Fruit fly (Drosophila melanogaster) whole organism, embryonic: Measurements from ENCODE around the gene CG12522.
A peak's percentile ranks its signal among the peaks of the same experiment; 100 is the strongest.

Source experiments
- Bteb2 ChIP-seq: fragments of 200-800 bp; sonication (Bioruptor generic); optimal IDR thresholded peaks from 2 replicates; lab custom pipeline; 2016; ENCODE audit warnings: missing biosample characterization, missing genetic modification characterization
- CG11093 ChIP-seq: fragments of 200-800 bp; sonication (Bioruptor generic); IDR thresholded peaks from 3 replicates; pipeline ENCODE4 v1.3.6; 2022; ENCODE audit warnings: missing biosample characterization, missing genetic modification characterization
- CG14014 ChIP-seq: fragments of 200-800 bp; sonication (Bioruptor generic); IDR thresholded peaks from 2 replicates; pipeline ENCODE4 v1.3.6; 2022; ENCODE audit warnings: missing biosample characterization, missing genetic modification characterization
- CG1603 ChIP-seq: fragments of 200-800 bp; sonication (Bioruptor generic); optimal IDR thresholded peaks from 2 replicates; lab custom pipeline; 2019; ENCODE audit warnings: missing biosample characterization, mild to moderate bottlenecking, missing genetic modification characterization, moderate library complexity
- CG17802 ChIP-seq: fragments of 200-800 bp; sonication (Bioruptor generic); optimal IDR thresholded peaks from 2 replicates; lab custom pipeline; 2018; ENCODE audit warnings: missing biosample characterization, mild to moderate bottlenecking, missing genetic modification characterization, moderate library complexity
- CG18011 ChIP-seq: fragments of 200-800 bp; sonication (Bioruptor generic); optimal IDR thresholded peaks from 2 replicates; lab custom pipeline; 2017; ENCODE audit warnings: missing biosample characterization, missing genetic modification characterization, mild to moderate bottlenecking, moderate library complexity, missing genotype
- CG18476 ChIP-seq: fragments of 200-800 bp; sonication (Bioruptor generic); optimal IDR thresholded peaks from 2 replicates; lab custom pipeline; 2016; ENCODE audit warnings: missing biosample characterization, mild to moderate bottlenecking, missing genetic modification characterization
- CG18619 ChIP-seq: fragments of 200-800 bp; sonication (Bioruptor generic); optimal IDR thresholded peaks from 3 replicates; lab custom pipeline; 2017; ENCODE audit warnings: missing biosample characterization, mild to moderate bottlenecking, missing genetic modification characterization
- CG2202 ChIP-seq: fragments of 200-800 bp; sonication (Bioruptor generic); optimal IDR thresholded peaks from 2 replicates; lab custom pipeline; 2018; ENCODE audit warnings: missing biosample characterization, mild to moderate bottlenecking, missing genetic modification characterization
- CG2678 ChIP-seq: fragments of 200-800 bp; sonication (Bioruptor generic); optimal IDR thresholded peaks from 3 replicates; lab custom pipeline; 2019; ENCODE audit warnings: missing biosample characterization, mild to moderate bottlenecking, missing genetic modification characterization, moderate library complexity
- CG30403 ChIP-seq: fragments of 200-800 bp; sonication (Bioruptor generic); optimal IDR thresholded peaks from 3 replicates; lab custom pipeline; 2016; ENCODE audit warnings: missing biosample characterization, missing genetic modification characterization
- CG3163 ChIP-seq: fragments of 200-800 bp; sonication (Bioruptor generic); optimal IDR thresholded peaks from 3 replicates; lab custom pipeline; 2016; ENCODE audit warnings: missing biosample characterization, missing genetic modification characterization
- CG32532 ChIP-seq: fragments of 200-800 bp; sonication (Bioruptor generic); IDR thresholded peaks from 2 replicates; pipeline ENCODE4 v1.3.6; 2022; ENCODE audit warnings: missing biosample characterization, missing genetic modification characterization
- CG3281 ChIP-seq: fragments of 200-800 bp; sonication (Bioruptor generic); optimal IDR thresholded peaks from 3 replicates; lab custom pipeline; 2017; ENCODE audit warnings: missing biosample characterization, mild to moderate bottlenecking, missing genetic modification characterization
- CG3726 ChIP-seq: fragments of 200-800 bp; sonication (Bioruptor generic); IDR thresholded peaks from 3 replicates; pipeline ENCODE4, ENCODE4 v1.3.6; 2022; ENCODE audit warnings: missing biosample characterization, missing genetic modification characterization
- CG43689 ChIP-seq: fragments of 200-800 bp; sonication (Bioruptor generic); IDR thresholded peaks from 2 replicates; pipeline ENCODE4 v1.3.6; 2022; ENCODE audit warnings: missing biosample characterization, missing genetic modification characterization
- CG8089 ChIP-seq: fragments of 200-800 bp; sonication (Bioruptor generic); optimal IDR thresholded peaks from 3 replicates; lab custom pipeline; 2016; ENCODE audit warnings: missing biosample characterization, missing genetic modification characterization
- ERR ChIP-seq: fragments of 200-800 bp; sonication (Bioruptor generic); optimal IDR thresholded peaks from 2 replicates; lab custom pipeline; 2016; ENCODE audit warnings: missing biosample characterization, missing genetic modification characterization
- HHEX ChIP-seq: fragments of 200-800 bp; sonication (Bioruptor generic); optimal IDR thresholded peaks from 3 replicates; lab custom pipeline; 2017; ENCODE audit warnings: missing biosample characterization, mild to moderate bottlenecking, missing genetic modification characterization, missing genetic modification reagents
- Hmr ChIP-seq: fragments of 200-800 bp; sonication (Bioruptor generic); optimal IDR thresholded peaks from 3 replicates; lab custom pipeline; 2017; ENCODE audit warnings: mild to moderate bottlenecking, missing biosample characterization, missing genetic modification reagents, missing genetic modification characterization
- Hsf ChIP-seq: fragments of 200-800 bp; sonication (Bioruptor generic); optimal IDR thresholded peaks from 3 replicates; lab custom pipeline; 2016; ENCODE audit warnings: missing biosample characterization, missing genetic modification characterization
- Max ChIP-seq: fragments of 200-800 bp; sonication (Bioruptor generic); optimal IDR thresholded peaks from 2 replicates; lab custom pipeline; 2016; ENCODE audit warnings: missing biosample characterization, mild to moderate bottlenecking, missing genetic modification characterization
- Optix ChIP-seq: fragments of 200-800 bp; sonication (Bioruptor generic); IDR thresholded peaks from 3 replicates; pipeline ENCODE4 v1.3.6; 2022; ENCODE audit warnings: missing biosample characterization, missing genetic modification characterization
- Ssrp ChIP-seq: fragments of 200-800 bp; sonication (Bioruptor generic); optimal IDR thresholded peaks from 2 replicates; lab custom pipeline; 2018; ENCODE audit warnings: missing biosample characterization, mild to moderate bottlenecking, missing genetic modification characterization, moderate library complexity
- Tbp ChIP-seq: fragments of >200 bp; optimal IDR thresholded peaks from 2 replicates; lab custom pipeline; 2018; ENCODE audit warnings: missing biosample characterization, missing genetic modification characterization
- YL-1 ChIP-seq: fragments of 200-800 bp; sonication (Bioruptor generic); optimal IDR thresholded peaks from 3 replicates; lab custom pipeline; 2017; ENCODE audit warnings: missing biosample characterization, mild to moderate bottlenecking, missing genetic modification characterization
- al ChIP-seq: fragments of 200-800 bp; sonication (Bioruptor generic); IDR thresholded peaks from 2 replicates; pipeline ENCODE4 v1.3.6; 2022; ENCODE audit warnings: missing biosample characterization, missing genetic modification characterization
- ato ChIP-seq: fragments of 200-800 bp; sonication (Bioruptor generic); IDR thresholded peaks from 2 replicates; pipeline ENCODE4 v1.3.6; 2022; ENCODE audit warnings: missing biosample characterization, missing genetic modification characterization; ENCODE audit not compliant: partially characterized antibody
- bab2 ChIP-seq: fragments of 200-800 bp; sonication (Bioruptor generic); optimal IDR thresholded peaks from 2 replicates; lab custom pipeline; 2016; ENCODE audit warnings: missing biosample characterization, missing genetic modification characterization
- bowl ChIP-seq: fragments of 200-800 bp; sonication (Bioruptor generic); IDR thresholded peaks from 2 replicates; pipeline ENCODE4 v1.3.6; 2022; ENCODE audit warnings: missing biosample characterization, missing genetic modification characterization
- caup ChIP-seq: fragments of 200-800 bp; sonication (Bioruptor generic); optimal IDR thresholded peaks from 3 replicates; lab custom pipeline; 2017; ENCODE audit warnings: missing biosample characterization, mild to moderate bottlenecking, missing genetic modification characterization, moderate library complexity; ENCODE audit not compliant: severe bottlenecking
- dmrt99B ChIP-seq: fragments of 200-800 bp; sonication (Bioruptor generic); optimal IDR thresholded peaks from 2 replicates; lab custom pipeline; 2018; ENCODE audit warnings: missing biosample characterization, mild to moderate bottlenecking, missing genetic modification characterization, moderate library complexity
- ewg ChIP-seq: fragments of 200-800 bp; sonication (Bioruptor generic); optimal IDR thresholded peaks from 3 replicates; lab custom pipeline; 2017; ENCODE audit warnings: mild to moderate bottlenecking, missing biosample characterization, missing genetic modification reagents, missing genetic modification characterization
- fd96Cb ChIP-seq: fragments of 200-800 bp; sonication (Bioruptor generic); optimal IDR thresholded peaks from 2 replicates; lab custom pipeline; 2018; ENCODE audit warnings: missing biosample characterization, mild to moderate bottlenecking, missing genetic modification characterization, moderate library complexity
- gcm ChIP-seq: fragments of 200-800 bp; sonication (Bioruptor generic); optimal IDR thresholded peaks from 2 replicates; lab custom pipeline; 2019; ENCODE audit warnings: missing biosample characterization, mild to moderate bottlenecking, missing genetic modification characterization, moderate library complexity
- kah ChIP-seq: fragments of 200-800 bp; sonication (Bioruptor generic); optimal IDR thresholded peaks from 2 replicates; lab custom pipeline; 2018; ENCODE audit warnings: missing biosample characterization, mild to moderate bottlenecking, missing genetic modification characterization
- lbe ChIP-seq: fragments of 200-800 bp; sonication (Bioruptor generic); optimal IDR thresholded peaks from 2 replicates; lab custom pipeline; 2016; ENCODE audit warnings: missing biosample characterization, mild to moderate bottlenecking, missing genetic modification characterization
- mirr ChIP-seq: fragments of 200-800 bp; sonication (Bioruptor generic); optimal IDR thresholded peaks from 3 replicates; lab custom pipeline; 2018; ENCODE audit warnings: missing biosample characterization, mild to moderate bottlenecking, missing genetic modification characterization
- nau ChIP-seq: fragments of 200-800 bp; sonication (Bioruptor generic); optimal IDR thresholded peaks from 3 replicates; lab custom pipeline; 2017; ENCODE audit warnings: missing biosample characterization, mild to moderate bottlenecking, missing genetic modification characterization, missing genetic modification reagents
- p53 ChIP-seq: fragments of 200-800 bp; sonication (Bioruptor generic); optimal IDR thresholded peaks from 2 replicates; lab custom pipeline; 2016; ENCODE audit warnings: missing biosample characterization, missing genetic modification characterization
- peb ChIP-seq: fragments of 200-800 bp; sonication (Bioruptor generic); IDR thresholded peaks from 2 replicates; pipeline ENCODE4 v1.3.6; 2022; ENCODE audit warnings: missing biosample characterization, missing genetic modification characterization
- pros ChIP-seq: fragments of 200-800 bp; sonication (Bioruptor generic); optimal IDR thresholded peaks from 3 replicates; lab custom pipeline; 2019; ENCODE audit warnings: missing biosample characterization, mild to moderate bottlenecking, missing genetic modification characterization, moderate library complexity
- psq ChIP-seq: fragments of 200-800 bp; sonication (Bioruptor generic); optimal IDR thresholded peaks from 2 replicates; lab custom pipeline; 2017; ENCODE audit warnings: missing biosample characterization, missing genetic modification characterization
- scrt ChIP-seq: fragments of 200-800 bp; sonication (Bioruptor generic); optimal IDR thresholded peaks from 2 replicates; lab custom pipeline; 2018; ENCODE audit warnings: missing biosample characterization, mild to moderate bottlenecking, missing genetic modification characterization, moderate library complexity
- stc ChIP-seq: fragments of 200-800 bp; sonication (Bioruptor generic); IDR thresholded peaks from 2 replicates; pipeline ENCODE4 v1.3.6; 2022; ENCODE audit warnings: missing biosample characterization, missing genetic modification characterization
- sug ChIP-seq: fragments of 200-800 bp; optimal IDR thresholded peaks from 2 replicates; lab custom pipeline; 2019; ENCODE audit warnings: missing biosample characterization, mild to moderate bottlenecking, missing genetic modification characterization, moderate library complexity
- tap ChIP-seq: fragments of 200-800 bp; optimal IDR thresholded peaks from 3 replicates; lab custom pipeline; 2019; ENCODE audit warnings: missing biosample characterization, mild to moderate bottlenecking, missing genetic modification characterization, moderate library complexity
- tna ChIP-seq: fragments of 200-800 bp; sonication (Bioruptor generic); IDR thresholded peaks from 2 replicates; pipeline ENCODE4 v1.3.6; 2022; ENCODE audit warnings: missing biosample characterization, missing genetic modification characterization; ENCODE audit not compliant: partially characterized antibody
- twi ChIP-seq: fragments of 200-800 bp; optimal IDR thresholded peaks from 2 replicates; lab custom pipeline; 2019; ENCODE audit warnings: missing biosample characterization, mild to moderate bottlenecking, missing genetic modification characterization, moderate library complexity
- wdn ChIP-seq: fragments of 200-800 bp; sonication (Bioruptor generic); IDR thresholded peaks from 2 replicates; pipeline ENCODE4 v1.3.6; 2022; ENCODE audit warnings: missing biosample characterization, missing genetic modification characterization

Gene CG12522

DNA sequence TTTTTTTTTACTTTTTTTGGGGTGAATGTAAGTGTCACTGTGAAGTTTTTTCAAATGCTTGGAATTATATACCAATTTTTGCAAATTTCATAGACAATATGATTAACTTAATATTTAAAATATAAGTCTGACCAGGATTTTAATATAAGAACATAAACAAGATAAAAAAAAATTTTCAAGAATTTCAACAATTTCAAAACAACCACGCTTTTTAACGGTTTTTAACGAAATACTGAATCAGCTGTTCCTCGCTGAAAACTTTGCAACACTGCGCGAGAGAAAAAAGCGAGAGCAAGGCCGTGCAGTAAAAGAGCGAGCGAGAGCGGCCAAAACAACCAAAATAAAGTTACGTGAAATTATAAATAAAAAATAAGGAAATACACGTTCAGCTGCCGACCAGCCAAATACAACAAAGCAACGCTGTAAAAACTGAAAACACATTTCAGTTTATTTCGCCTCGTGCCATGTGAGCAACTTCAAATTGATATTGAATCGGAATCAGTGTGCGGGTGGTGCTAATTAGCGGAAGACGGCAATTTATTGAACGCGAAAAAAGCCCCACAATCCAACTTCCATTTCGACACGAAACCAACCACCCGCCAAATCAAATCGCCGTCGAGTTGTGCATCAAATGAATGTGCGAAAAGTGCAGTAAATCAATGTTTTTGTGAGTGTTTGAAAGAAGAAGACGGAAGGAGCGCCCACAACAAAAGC lies 11.7 kb upstream of the CG12522 start, which contains the start of the genes CG46439, Iyd and CG33947:
CG46439 (minus strand) TSS at position 51 of the 714 bp plus-strand sequence.
Iyd (minus strand) TSS at position 51 of the 714 bp plus-strand sequence.
CG33947 (plus strand) TSS at position 302 of the 714 bp plus-strand sequence.
- no peak for TF ChIP-seq wdn (GFP tag; lab: Robert Waterston, UW)
- TF ChIP-seq Tbp (GFP tag; lab: Kevin White, UChicago) = no peak
- no peak for TF ChIP-seq kah
- TF ChIP-seq CG18476 = no peak
- no peak for TF ChIP-seq stc (GFP tag; lab: Robert Waterston, UW)
- 0 out of 3 replicates have a peak, but pooled peaks have one; percentile 6 for TF ChIP-seq Optix (GFP tag; lab: Robert Waterston, UW)
- TF ChIP-seq YL-1 = no peak
- TF ChIP-seq CG2678 (tag; lab: Kevin White, UChicago) = no peak
- TF ChIP-seq CG3163 (GFP tag; lab: Kevin White, UChicago) = no peak
- no peak for TF ChIP-seq bab2 (GFP tag; lab: Kevin White, UChicago)
- no peak for TF ChIP-seq Bteb2
- TF ChIP-seq CG18011 (GFP tag; lab: Kevin White, UChicago) = no peak
- no peak for TF ChIP-seq CG18619 (GFP tag; lab: Kevin White, UChicago)
- TF ChIP-seq bowl = no peak
- TF ChIP-seq nau (GFP tag; lab: Kevin White, UChicago) = peak; percentile 59
- no peak for TF ChIP-seq tna (GFP tag; lab: Robert Waterston, UW)
- no peak for TF ChIP-seq CG1603 (tag; lab: Kevin White, UChicago)
- TF ChIP-seq lbe (GFP tag; lab: Kevin White, UChicago) = peak; percentile 73
- no peak for TF ChIP-seq CG2202 (tag; lab: Kevin White, UChicago)
- TF ChIP-seq CG32532 (GFP tag; lab: Robert Waterston, UW) = peak; percentile 42; the same call in 1 of the 2 replicates
- TF ChIP-seq caup (GFP tag; lab: Kevin White, UChicago) = no peak
- TF ChIP-seq CG11093 (GFP tag; lab: Robert Waterston, UW) = no peak
- TF ChIP-seq fd96Cb = no peak
- TF ChIP-seq CG17802 (tag; lab: Kevin White, UChicago) = no peak
- no peak for TF ChIP-seq peb (GFP tag; lab: Robert Waterston, UW)
- peak; percentile 11 for TF ChIP-seq sug (tag; lab: Kevin White, UChicago)
- TF ChIP-seq gcm (GFP tag; lab: Kevin White, UChicago) = peak; percentile 54
- no peak for TF ChIP-seq CG43689 (GFP tag; lab: Robert Waterston, UW)
- TF ChIP-seq CG14014 (GFP tag; lab: Robert Waterston, UW) = no peak
- TF ChIP-seq Max (GFP tag; lab: Kevin White, UChicago) = no peak
- TF ChIP-seq twi (tag; lab: Kevin White, UChicago) = no peak
- no peak for TF ChIP-seq Hmr
- no peak for TF ChIP-seq scrt (GFP tag; lab: Kevin White, UChicago)
- no peak for TF ChIP-seq CG3726 (GFP tag; lab: Robert Waterston, UW)
- no peak for TF ChIP-seq tap
- no peak for TF ChIP-seq CG3281 (GFP tag; lab: Kevin White, UChicago)
- no peak for TF ChIP-seq psq (GFP tag; lab: Kevin White, UChicago)
- no peak for TF ChIP-seq ERR
- no peak for TF ChIP-seq Hsf (GFP tag; lab: Kevin White, UChicago)
- TF ChIP-seq ato (GFP tag; lab: Robert Waterston, UW) = 0 out of 2 replicates have a peak, but pooled peaks have one; percentile 28
- TF ChIP-seq p53 = no peak
- TF ChIP-seq pros = peak; percentile 37
- no peak for TF ChIP-seq al (GFP tag; lab: Robert Waterston, UW)
- TF ChIP-seq mirr (GFP tag; lab: Kevin White, UChicago) = no peak
- TF ChIP-seq HHEX (GFP tag; lab: Kevin White, UChicago) = no peak
- TF ChIP-seq ewg (GFP tag; lab: Kevin White, UChicago) = no peak
- no peak for TF ChIP-seq CG30403 (GFP tag; lab: Kevin White, UChicago)
- no peak for TF ChIP-seq dmrt99B (tag; lab: Kevin White, UChicago)
- TF ChIP-seq CG8089 (GFP tag; lab: Kevin White, UChicago) = no peak
- no peak for TF ChIP-seq Ssrp (tag; lab: Kevin White, UChicago)
